Fruit fly (Drosophila melanogaster) whole organism, embryonic: ENCODE measurements around the gene CG45546.
"Not testable (repeated sequence)": the region's sequence is repeated elsewhere in the genome, so short reads cannot be mapped to it uniquely, and the experiment has no call there.

Experiments
- Atf3 ChIP-seq: fragments of 200-800 bp; sonication (Bioruptor generic); optimal IDR thresholded peaks from 3 replicates; lab custom pipeline; 2016; ENCODE audit warnings: missing biosample characterization, missing genetic modification characterization
- Awh ChIP-seq: fragments of 200-800 bp; sonication (Bioruptor generic); IDR thresholded peaks from 2 replicates; pipeline ENCODE4, ENCODE4 v1.3.6; 2022; ENCODE audit warnings: missing biosample characterization, missing genetic modification characterization
- B-H1 ChIP-seq: fragments of 200-800 bp; sonication (Bioruptor generic); IDR thresholded peaks from 3 replicates; pipeline ENCODE4 v1.3.6; 2022; ENCODE audit warnings: missing biosample characterization, missing genetic modification characterization
- BtbVII ChIP-seq: fragments of 200-800 bp; sonication (Bioruptor generic); optimal IDR thresholded peaks from 3 replicates; lab custom pipeline; 2017; ENCODE audit warnings: missing biosample characterization, mild to moderate bottlenecking, missing genetic modification characterization
- CG10979 ChIP-seq: fragments of 200-800 bp; sonication (Bioruptor generic); optimal IDR thresholded peaks from 2 replicates; lab custom pipeline; 2018; ENCODE audit warnings: missing biosample characterization, mild to moderate bottlenecking, missing genetic modification characterization, moderate library complexity
- CG12391 ChIP-seq: fragments of 200-800 bp; sonication (Bioruptor generic); optimal IDR thresholded peaks from 3 replicates; lab custom pipeline; 2018; ENCODE audit warnings: missing biosample characterization, mild to moderate bottlenecking, missing genetic modification characterization, moderate library complexity
- CG14014 ChIP-seq: fragments of 200-800 bp; sonication (Bioruptor generic); IDR thresholded peaks from 2 replicates; pipeline ENCODE4 v1.3.6; 2022; ENCODE audit warnings: missing biosample characterization, missing genetic modification characterization
- CG14667 ChIP-seq: fragments of 200-800 bp; sonication (Bioruptor generic); IDR thresholded peaks from 2 replicates; pipeline ENCODE4 v1.3.6; 2022; ENCODE audit warnings: missing biosample characterization, missing genetic modification characterization
- CG15696 ChIP-seq: fragments of 200-800 bp; sonication (Bioruptor generic); optimal IDR thresholded peaks from 2 replicates; lab custom pipeline; 2019; ENCODE audit warnings: missing biosample characterization, mild to moderate bottlenecking, missing genetic modification characterization, moderate library complexity
- CG17829 ChIP-seq: fragments of 200-800 bp; optimal IDR thresholded peaks from 2 replicates; lab custom pipeline; 2019; ENCODE audit warnings: missing biosample characterization, mild to moderate bottlenecking, missing genetic modification characterization, moderate library complexity
- CG18764 ChIP-seq: fragments of 200-800 bp; sonication (Bioruptor generic); optimal IDR thresholded peaks from 3 replicates; lab custom pipeline; 2016; ENCODE audit warnings: missing biosample characterization, missing genetic modification characterization
- CG3163 ChIP-seq: fragments of 200-800 bp; sonication (Bioruptor generic); optimal IDR thresholded peaks from 3 replicates; lab custom pipeline; 2016; ENCODE audit warnings: missing biosample characterization, missing genetic modification characterization
- CG4328 ChIP-seq: fragments of 200-800 bp; sonication (Bioruptor generic); optimal IDR thresholded peaks from 3 replicates; lab custom pipeline; 2017; ENCODE audit warnings: missing biosample characterization, missing genetic modification reagents, missing genetic modification characterization
- CG6689 ChIP-seq: fragments of 200-800 bp; sonication (Bioruptor generic); IDR thresholded peaks from 2 replicates; pipeline ENCODE4 v1.3.6; 2022; ENCODE audit warnings: missing biosample characterization, missing genetic modification characterization
- CG7786 ChIP-seq: fragments of 200-800 bp; sonication (Bioruptor generic); optimal IDR thresholded peaks from 2 replicates; lab custom pipeline; 2016; ENCODE audit warnings: missing biosample characterization, missing genetic modification characterization
- CG7839 ChIP-seq: fragments of 200-800 bp; sonication (Bioruptor generic); optimal IDR thresholded peaks from 3 replicates; lab custom pipeline; 2018; ENCODE audit warnings: missing biosample characterization, mild to moderate bottlenecking, missing genetic modification characterization, moderate library complexity
- CG7928 ChIP-seq: fragments of 200-800 bp; sonication (Bioruptor generic); optimal IDR thresholded peaks from 2 replicates; lab custom pipeline; 2017; ENCODE audit warnings: missing biosample characterization, mild to moderate bottlenecking, missing genetic modification characterization
- CG8290 ChIP-seq, 3 experiments: fragments of 200-800 bp; sonication (Bioruptor generic); optimal IDR thresholded peaks; 2 replicates each; lab custom pipeline; 2016 to 2019; ENCODE audit warnings: missing biosample characterization in 3 of 3, missing genetic modification characterization in 3 of 3, mild to moderate bottlenecking in 2 of 3, moderate library complexity in 1 of 3
- CG9609 ChIP-seq: fragments of 200-800 bp; sonication (Bioruptor generic); optimal IDR thresholded peaks from 3 replicates; lab custom pipeline; 2016; ENCODE audit warnings: missing biosample characterization, missing genetic modification characterization
- CkIIα-i1 ChIP-seq: fragments of 200-800 bp; sonication (Bioruptor generic); IDR thresholded peaks from 2 replicates; pipeline ENCODE4 v1.3.6; 2022; ENCODE audit warnings: missing biosample characterization, missing genetic modification characterization
- CoRest ChIP-seq: fragments of 200-800 bp; sonication (Bioruptor generic); optimal IDR thresholded peaks from 3 replicates; lab custom pipeline; 2018; ENCODE audit warnings: missing biosample characterization, mild to moderate bottlenecking, missing genetic modification characterization, moderate library complexity
- D ChIP-seq, 2 experiments: fragments of 200-800 bp in 1 of 2; fragments of >200 bp in 1 of 2; sonication (Bioruptor generic) in 1 of 2; optimal IDR thresholded peaks; 2 replicates in 1 of 2; 3 replicates in 1 of 2; lab custom pipeline; 2017; ENCODE audit warnings: mild to moderate bottlenecking in 1 of 2, missing biosample characterization in 1 of 2, missing genetic modification characterization in 1 of 2, missing genetic modification reagents in 1 of 2
- Eip74EF ChIP-seq, 2 experiments: fragments of 200-800 bp in 1 of 2; fragments of >200 bp in 1 of 2; sonication (Bioruptor generic) in 1 of 2; optimal IDR thresholded peaks; 2 replicates each; lab custom pipeline; 2017 to 2019; ENCODE audit warnings: missing biosample characterization in 2 of 2, missing genetic modification characterization in 2 of 2, mild to moderate bottlenecking in 1 of 2, moderate library complexity in 1 of 2
- Nf-YA ChIP-seq: fragments of 200-800 bp; sonication (Bioruptor generic); IDR thresholded peaks from 2 replicates; pipeline ENCODE4 v1.3.6; 2022; ENCODE audit warnings: missing biosample characterization, missing genetic modification characterization
- Sox100B ChIP-seq: fragments of 200-800 bp; sonication (Bioruptor generic); optimal IDR thresholded peaks from 3 replicates; lab custom pipeline; 2018; ENCODE audit warnings: missing biosample characterization, mild to moderate bottlenecking, missing genetic modification characterization
- Sox102F ChIP-seq: fragments of 200-800 bp; sonication (Bioruptor generic); optimal IDR thresholded peaks from 2 replicates; lab custom pipeline; 2018; ENCODE audit warnings: missing biosample characterization, mild to moderate bottlenecking, missing genetic modification characterization, moderate library complexity
- Spps ChIP-seq: fragments of 200-800 bp; sonication (Bioruptor generic); optimal IDR thresholded peaks from 2 replicates; lab custom pipeline; 2018; ENCODE audit warnings: missing biosample characterization, mild to moderate bottlenecking, missing genetic modification characterization
- Usf ChIP-seq: fragments of 200-800 bp; sonication (Bioruptor generic); optimal IDR thresholded peaks from 2 replicates; lab custom pipeline; 2017; ENCODE audit warnings: missing genotype, missing biosample characterization, missing genetic modification characterization
- crp ChIP-seq, 2 experiments: fragments of 200-800 bp; sonication (Bioruptor generic); optimal IDR thresholded peaks; 2 replicates in 1 of 2; 3 replicates in 1 of 2; lab custom pipeline; 2017; ENCODE audit warnings: missing biosample characterization in 2 of 2, missing genetic modification characterization in 2 of 2, mild to moderate bottlenecking in 1 of 2, moderate library complexity in 1 of 2
- ems ChIP-seq: fragments of 200-800 bp; sonication (Bioruptor generic); optimal IDR thresholded peaks from 3 replicates; lab custom pipeline; 2016; ENCODE audit warnings: missing biosample characterization, missing genetic modification characterization
- fd96Cb ChIP-seq: fragments of 200-800 bp; sonication (Bioruptor generic); optimal IDR thresholded peaks from 2 replicates; lab custom pipeline; 2018; ENCODE audit warnings: missing biosample characterization, mild to moderate bottlenecking, missing genetic modification characterization, moderate library complexity
- grau ChIP-seq: fragments of 200-800 bp; optimal IDR thresholded peaks from 3 replicates; lab custom pipeline; 2019; ENCODE audit warnings: missing biosample characterization, mild to moderate bottlenecking, missing genetic modification characterization, moderate library complexity
- ham ChIP-seq: fragments of 200-800 bp; sonication (Bioruptor generic); IDR thresholded peaks from 2 replicates; pipeline ENCODE4 v1.3.6; 2022; ENCODE audit warnings: missing biosample characterization, missing genetic modification characterization
- jumu ChIP-seq: fragments of 200-800 bp; sonication (Bioruptor generic); optimal IDR thresholded peaks from 3 replicates; lab custom pipeline; 2016; ENCODE audit warnings: missing biosample characterization, missing genetic modification characterization
- kah ChIP-seq: fragments of 200-800 bp; sonication (Bioruptor generic); optimal IDR thresholded peaks from 2 replicates; lab custom pipeline; 2018; ENCODE audit warnings: missing biosample characterization, mild to moderate bottlenecking, missing genetic modification characterization
- maf-S ChIP-seq: fragments of 200-800 bp; sonication (Bioruptor generic); optimal IDR thresholded peaks from 2 replicates; lab custom pipeline; 2016; ENCODE audit warnings: missing biosample characterization, missing genetic modification characterization
- nau ChIP-seq: fragments of 200-800 bp; sonication (Bioruptor generic); optimal IDR thresholded peaks from 3 replicates; lab custom pipeline; 2017; ENCODE audit warnings: missing biosample characterization, mild to moderate bottlenecking, missing genetic modification characterization, missing genetic modification reagents
- org-1 ChIP-seq: fragments of 200-800 bp; sonication (Bioruptor generic); optimal IDR thresholded peaks from 2 replicates; lab custom pipeline; 2017; ENCODE audit warnings: missing biosample characterization, missing genetic modification characterization
- pan ChIP-seq, 4 experiments: fragments of >200 bp in 3 of 4; fragments of 200-800 bp in 1 of 4; sonication (Bioruptor generic) in 1 of 4; optimal IDR thresholded peaks in 3 of 4; IDR thresholded peaks in 1 of 4; 2 replicates each; pipeline versions ENCODE4 v1.3.6 to Lab custom; 2017 to 2022; ENCODE audit warnings: missing biosample characterization in 2 of 4, missing genetic modification characterization in 2 of 4, mixed read lengths in 1 of 4
- peb ChIP-seq: fragments of 200-800 bp; sonication (Bioruptor generic); IDR thresholded peaks from 2 replicates; pipeline ENCODE4 v1.3.6; 2022; ENCODE audit warnings: missing biosample characterization, missing genetic modification characterization
- pho ChIP-seq: fragments of 200-800 bp; sonication (Bioruptor generic); optimal IDR thresholded peaks from 2 replicates; lab custom pipeline; 2016; ENCODE audit warnings: missing biosample characterization, missing genetic modification characterization
- pzg ChIP-seq: fragments of 200-800 bp; sonication (Bioruptor generic); optimal IDR thresholded peaks from 3 replicates; lab custom pipeline; 2018; ENCODE audit warnings: missing biosample characterization, mild to moderate bottlenecking, missing genetic modification characterization, moderate library complexity
- rib ChIP-seq: fragments of 200-800 bp; sonication (Bioruptor generic); IDR thresholded peaks from 2 replicates; pipeline ENCODE4 v1.3.6; 2022; ENCODE audit warnings: missing biosample characterization, missing genetic modification characterization
- run ChIP-seq: fragments of 200-800 bp; sonication (Bioruptor generic); optimal IDR thresholded peaks from 3 replicates; lab custom pipeline; 2018; ENCODE audit warnings: missing biosample characterization, mild to moderate bottlenecking, missing genetic modification characterization
- stwl ChIP-seq: fragments of 200-800 bp; sonication (Bioruptor generic); optimal IDR thresholded peaks from 3 replicates; lab custom pipeline; 2018; ENCODE audit warnings: missing biosample characterization, mild to moderate bottlenecking, missing genetic modification characterization, moderate library complexity
- zfh2 ChIP-seq: fragments of 200-800 bp; sonication (Bioruptor generic); optimal IDR thresholded peaks from 2 replicates; lab custom pipeline; 2016; ENCODE audit warnings: missing biosample characterization, missing genetic modification characterization

The CG45546 gene

DNA sequence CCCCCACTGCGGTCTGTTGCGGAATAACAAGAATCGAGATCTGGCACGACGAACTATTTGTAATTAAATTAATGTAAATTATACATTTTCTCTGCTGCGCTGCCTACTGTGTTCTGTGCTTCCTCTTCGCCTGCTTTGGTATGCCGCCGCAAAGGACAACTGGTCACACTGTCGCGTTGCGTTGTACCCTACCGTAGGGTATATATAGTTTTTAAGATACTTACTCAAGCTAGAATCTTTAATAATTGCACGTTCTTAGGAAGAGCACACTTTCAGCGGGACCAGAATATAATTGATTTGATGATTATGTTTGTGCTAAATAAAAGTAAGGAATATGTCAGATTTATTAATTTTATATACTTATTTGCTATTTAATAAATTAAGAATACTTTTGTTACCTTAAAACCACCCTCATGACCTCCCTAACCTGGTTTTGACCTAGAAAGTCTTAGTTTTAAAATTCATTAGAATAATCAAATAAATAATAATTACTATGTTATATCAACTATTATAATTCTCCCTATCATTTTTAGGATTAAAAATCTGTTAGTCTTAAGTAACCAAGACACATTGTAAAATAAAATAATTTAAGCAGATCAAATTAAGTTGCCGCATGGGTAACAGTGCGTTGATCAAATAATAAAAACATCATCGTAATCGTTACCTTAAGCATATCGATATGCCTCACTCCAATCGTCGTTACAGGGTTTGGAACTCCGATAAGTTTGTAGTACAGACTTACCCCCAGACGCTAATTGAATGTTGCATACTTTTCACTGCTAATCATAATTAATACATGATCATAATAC, 49.5 kb upstream of the CG45546 start, which contains the start of gene Cnx99A (continued):
- TF ChIP-seq pho (GFP tag; lab: Kevin White, UChicago) (peak; percentile 51), Sox102F (peak; percentile 80), B-H1 (peak; percentile 76), nau (GFP tag; lab: Kevin White, UChicago) (peak; percentile 27), CG7786 (GFP tag; lab: Kevin White, UChicago) (peak; percentile 32), ham (GFP tag; lab: Robert Waterston, UW) (peak; percentile 31; the same call in 1 of the 2 replicates), jumu (GFP tag; lab: Kevin White, UChicago) (peak; percentile 64), D (GFP tag; optimal IDR thresholded peaks at IDR 0.05; lab: Kevin White, UChicago) (peak; percentile 52), CG3163 (peak; percentile 11), CG14667 (peak; percentile 73), CG15696 (tag; lab: Kevin White, UChicago) (peak; percentile 80), Spps (tag; lab: Kevin White, UChicago) (peak; percentile 48), rib (peak; percentile 82), CkIIα-i1 (GFP tag; lab: Robert Waterston, UW) (peak; percentile 44; the same call in 1 of the 2 replicates), org-1 (GFP tag; lab: Kevin White, UChicago) (peak; percentile 55), run (peak; percentile 30), kah (GFP tag; lab: Kevin White, UChicago) (peak; percentile 1), zfh2 (peak; percentile 61), peb (GFP tag; lab: Robert Waterston, UW) (peak; percentile 52; the same call in 1 of the 2 replicates), pzg (GFP tag; lab: Kevin White, UChicago) (peak; percentile 41), Awh (GFP tag; lab: Robert Waterston, UW) (peak; percentile 91), Sox100B (GFP tag; lab: Kevin White, UChicago) (peak; percentile 72), CG12391 (peak; percentile 86), Usf (GFP tag; lab: Kevin White, UChicago) (peak; percentile 61), CG8290 (GFP tag; optimal IDR thresholded peaks at IDR 0.05; lab: Kevin White, UChicago) (peak; percentile 16), CG8290 (tag; optimal IDR thresholded peaks at IDR 0.05; lab: Kevin White, UChicago) (peak in 1 of 2 experiments; percentile 74), CG9609 (GFP tag; lab: Kevin White, UChicago) (peak; percentile 34), maf-S (GFP tag; lab: Kevin White, UChicago) (peak; percentile 36), stwl (tag; lab: Kevin White, UChicago) (peak; percentile 52), CG6689 (GFP tag; lab: Robert Waterston, UW) (peak; percentile 73), CG17829 (peak; percentile 82), CG10979 (peak; percentile 74), Eip74EF (GFP tag; optimal IDR thresholded peaks at IDR 0.05; lab: Kevin White, UChicago) (peak in 1 of 2 experiments; percentile 36), Atf3 (GFP tag; lab: Kevin White, UChicago) (peak; percentile 50), ems (peak; percentile 77), crp (GFP tag; optimal IDR thresholded peaks at IDR 0.05; lab: Kevin White, UChicago) (peak in 1 of 2 experiments; percentile 21), CG18764 (GFP tag; lab: Kevin White, UChicago) (peak; percentile 56), Nf-YA (GFP tag; lab: Robert Waterston, UW) (peak; percentile 67), CG7928 (GFP tag; lab: Kevin White, UChicago) (peak; percentile 24), BtbVII (GFP tag; lab: Kevin White, UChicago) (peak; percentile 74), CG7839 (tag; lab: Kevin White, UChicago) (peak; percentile 80), CG4328 (GFP tag; lab: Kevin White, UChicago) (peak; percentile 69), pan (optimal IDR thresholded peaks at IDR 0.05; lab: Kevin White, UChicago) (peak in 1 of 2 experiments; percentile 45), pan (GFP tag; optimal IDR thresholded peaks at IDR 0.05 in 1 of 2, IDR thresholded peaks at IDR 0.05 in 1 of 2) (peak in 1 of 2 experiments; percentile 90), grau (peak; percentile 82), CG14014 (GFP tag; lab: Robert Waterston, UW) (peak; percentile 83), fd96Cb (peak; percentile 74), CoRest (tag; lab: Kevin White, UChicago) (peak; percentile 90)
- TF ChIP-seq D (optimal IDR thresholded peaks at IDR 0.05; lab: Kevin White, UChicago), result not testable (repeated sequence)
